Fruit fly (Drosophila melanogaster) whole organism, embryonic: ENCODE measurements around the gene CG4020.

ENCODE experiments used
- ATbp ChIP-seq: fragments of 200-800 bp; sonication (Bioruptor generic); optimal IDR thresholded peaks from 2 replicates; lab custom pipeline; 2017; ENCODE audit warnings: missing biosample characterization, mild to moderate bottlenecking, missing genetic modification characterization, missing genetic modification reagents
- Atf3 ChIP-seq: fragments of 200-800 bp; sonication (Bioruptor generic); optimal IDR thresholded peaks from 3 replicates; lab custom pipeline; 2016; ENCODE audit warnings: missing biosample characterization, missing genetic modification characterization
- Bdp1 ChIP-seq: fragments of 200-800 bp; sonication (Bioruptor generic); optimal IDR thresholded peaks from 3 replicates; lab custom pipeline; 2016; ENCODE audit warnings: missing biosample characterization, missing genetic modification characterization
- CG11456 ChIP-seq: fragments of 200-800 bp; sonication (Bioruptor generic); IDR thresholded peaks from 3 replicates; pipeline ENCODE4 v1.3.6; 2022; ENCODE audit warnings: missing biosample characterization, missing genetic modification characterization
- CG12659 ChIP-seq: fragments of 200-800 bp; sonication (Bioruptor generic); optimal IDR thresholded peaks from 3 replicates; lab custom pipeline; 2017; ENCODE audit warnings: mild to moderate bottlenecking, missing biosample characterization, missing genetic modification reagents, missing genetic modification characterization
- CG13287 ChIP-seq: fragments of 200-800 bp; sonication (Bioruptor generic); IDR thresholded peaks from 2 replicates; pipeline ENCODE4 v1.3.6; 2022; ENCODE audit warnings: missing biosample characterization, missing genetic modification characterization; ENCODE audit not compliant: partially characterized antibody
- CG14014 ChIP-seq: fragments of 200-800 bp; sonication (Bioruptor generic); IDR thresholded peaks from 2 replicates; pipeline ENCODE4 v1.3.6; 2022; ENCODE audit warnings: missing biosample characterization, missing genetic modification characterization
- CG15479 ChIP-seq: fragments of 200-800 bp; sonication (Bioruptor generic); optimal IDR thresholded peaks from 3 replicates; lab custom pipeline; 2019; ENCODE audit warnings: missing biosample characterization, mild to moderate bottlenecking, missing genetic modification characterization, moderate library complexity
- CG1647 ChIP-seq: fragments of 200-800 bp; sonication (Bioruptor generic); optimal IDR thresholded peaks from 3 replicates; lab custom pipeline; 2016; ENCODE audit warnings: missing biosample characterization, missing genetic modification characterization
- CG17186 ChIP-seq: fragments of 200-800 bp; sonication (Bioruptor generic); optimal IDR thresholded peaks from 3 replicates; lab custom pipeline; 2017; ENCODE audit warnings: missing biosample characterization, missing genetic modification reagents, missing genetic modification characterization
- CG17361 ChIP-seq: fragments of 200-800 bp; sonication (Bioruptor generic); IDR thresholded peaks from 3 replicates; pipeline ENCODE4 v1.3.6; 2022; ENCODE audit warnings: missing biosample characterization, missing genetic modification characterization
- CG17912 ChIP-seq: fragments of 200-800 bp; sonication (Bioruptor generic); optimal IDR thresholded peaks from 2 replicates; lab custom pipeline; 2018; ENCODE audit warnings: missing biosample characterization, mild to moderate bottlenecking, missing genetic modification characterization
- CG2120 ChIP-seq: fragments of 200-800 bp; sonication (Bioruptor generic); optimal IDR thresholded peaks from 3 replicates; lab custom pipeline; 2016; ENCODE audit warnings: missing biosample characterization, missing genetic modification characterization
- CG2678 ChIP-seq: fragments of 200-800 bp; sonication (Bioruptor generic); optimal IDR thresholded peaks from 3 replicates; lab custom pipeline; 2019; ENCODE audit warnings: missing biosample characterization, mild to moderate bottlenecking, missing genetic modification characterization, moderate library complexity
- CG2875 ChIP-seq: fragments of 200-800 bp; sonication (Bioruptor generic); optimal IDR thresholded peaks from 2 replicates; lab custom pipeline; 2017; ENCODE audit warnings: missing biosample characterization, mild to moderate bottlenecking, missing genetic modification characterization, missing genetic modification reagents
- CG3065 ChIP-seq: fragments of 200-800 bp; sonication (Bioruptor generic); optimal IDR thresholded peaks from 2 replicates; lab custom pipeline; 2016; ENCODE audit warnings: missing biosample characterization, missing genetic modification characterization
- CG3726 ChIP-seq: fragments of 200-800 bp; sonication (Bioruptor generic); IDR thresholded peaks from 3 replicates; pipeline ENCODE4, ENCODE4 v1.3.6; 2022; ENCODE audit warnings: missing biosample characterization, missing genetic modification characterization
- CG42726 ChIP-seq: fragments of 200-800 bp; sonication (Bioruptor generic); IDR thresholded peaks from 2 replicates; pipeline ENCODE4 v1.3.6; 2022; ENCODE audit warnings: missing biosample characterization, missing genetic modification characterization; ENCODE audit not compliant: partially characterized antibody
- CG6654 ChIP-seq: fragments of 200-800 bp; sonication (Bioruptor generic); optimal IDR thresholded peaks from 2 replicates; lab custom pipeline; 2017; ENCODE audit warnings: missing biosample characterization, mild to moderate bottlenecking, missing genetic modification characterization
- CG6813 ChIP-seq: fragments of 200-800 bp; sonication (Bioruptor generic); optimal IDR thresholded peaks from 2 replicates; lab custom pipeline; 2017; ENCODE audit warnings: missing biosample characterization, missing genetic modification characterization, mild to moderate bottlenecking, moderate library complexity, missing genetic modification reagents
- CG7839 ChIP-seq: fragments of 200-800 bp; sonication (Bioruptor generic); optimal IDR thresholded peaks from 3 replicates; lab custom pipeline; 2018; ENCODE audit warnings: missing biosample characterization, mild to moderate bottlenecking, missing genetic modification characterization, moderate library complexity
- CG7928 ChIP-seq: fragments of 200-800 bp; sonication (Bioruptor generic); optimal IDR thresholded peaks from 2 replicates; lab custom pipeline; 2017; ENCODE audit warnings: missing biosample characterization, mild to moderate bottlenecking, missing genetic modification characterization
- CG9727 ChIP-seq: fragments of 200-800 bp; sonication (Bioruptor generic); optimal IDR thresholded peaks from 3 replicates; lab custom pipeline; 2017; ENCODE audit warnings: missing biosample characterization, mild to moderate bottlenecking, missing genetic modification characterization
- Camta ChIP-seq: fragments of 200-800 bp; sonication (Bioruptor generic); optimal IDR thresholded peaks from 2 replicates; lab custom pipeline; 2016; ENCODE audit warnings: missing biosample characterization, missing genetic modification characterization
- CkIIα-i1 ChIP-seq: fragments of 200-800 bp; sonication (Bioruptor generic); IDR thresholded peaks from 2 replicates; pipeline ENCODE4 v1.3.6; 2022; ENCODE audit warnings: missing biosample characterization, missing genetic modification characterization
- Drgx ChIP-seq: fragments of 200-800 bp; sonication (Bioruptor generic); IDR thresholded peaks from 2 replicates; pipeline ENCODE4 v1.3.6; 2022; ENCODE audit warnings: missing biosample characterization, missing genetic modification characterization
- Eip74EF ChIP-seq, 2 experiments: fragments of 200-800 bp in 1 of 2; fragments of >200 bp in 1 of 2; sonication (Bioruptor generic) in 1 of 2; optimal IDR thresholded peaks; 2 replicates each; lab custom pipeline; 2017 to 2019; ENCODE audit warnings: missing biosample characterization in 2 of 2, missing genetic modification characterization in 2 of 2, mild to moderate bottlenecking in 1 of 2, moderate library complexity in 1 of 2
- Neu2 ChIP-seq: fragments of 200-800 bp; sonication (Bioruptor generic); optimal IDR thresholded peaks from 3 replicates; lab custom pipeline; 2016; ENCODE audit warnings: missing biosample characterization, missing genetic modification characterization, borderline replicate concordance
- Sox100B ChIP-seq: fragments of 200-800 bp; sonication (Bioruptor generic); optimal IDR thresholded peaks from 3 replicates; lab custom pipeline; 2018; ENCODE audit warnings: missing biosample characterization, mild to moderate bottlenecking, missing genetic modification characterization
- Sry-δ ChIP-seq: fragments of 200-800 bp; sonication (Bioruptor generic); optimal IDR thresholded peaks from 2 replicates; lab custom pipeline; 2016; ENCODE audit warnings: missing biosample characterization, missing genetic modification characterization
- abd-A ChIP-seq: fragments of 200-800 bp; sonication (Bioruptor generic); optimal IDR thresholded peaks from 3 replicates; lab custom pipeline; 2019; ENCODE audit warnings: missing biosample characterization, mild to moderate bottlenecking, missing genetic modification characterization, moderate library complexity
- ac ChIP-seq: fragments of 200-800 bp; sonication (Bioruptor generic); optimal IDR thresholded peaks from 3 replicates; lab custom pipeline; 2017; ENCODE audit warnings: missing biosample characterization, mild to moderate bottlenecking, missing genetic modification characterization
- ara ChIP-seq: fragments of 200-800 bp; sonication (Bioruptor generic); IDR thresholded peaks from 2 replicates; pipeline ENCODE4 v1.3.6; 2022; ENCODE audit warnings: missing biosample characterization, missing genetic modification characterization
- caup ChIP-seq: fragments of 200-800 bp; sonication (Bioruptor generic); optimal IDR thresholded peaks from 3 replicates; lab custom pipeline; 2017; ENCODE audit warnings: missing biosample characterization, mild to moderate bottlenecking, missing genetic modification characterization, moderate library complexity; ENCODE audit not compliant: severe bottlenecking
- crol ChIP-seq: fragments of 200-800 bp; sonication (Bioruptor generic); IDR thresholded peaks from 2 replicates; pipeline ENCODE4 v1.3.6; 2022; ENCODE audit warnings: missing biosample characterization, missing genetic modification characterization
- ewg ChIP-seq: fragments of 200-800 bp; sonication (Bioruptor generic); optimal IDR thresholded peaks from 3 replicates; lab custom pipeline; 2017; ENCODE audit warnings: mild to moderate bottlenecking, missing biosample characterization, missing genetic modification reagents, missing genetic modification characterization
- gsb ChIP-seq: fragments of 200-800 bp; sonication (Bioruptor generic); IDR thresholded peaks from 2 replicates; pipeline ENCODE4 v1.3.6; 2022; ENCODE audit warnings: missing biosample characterization, missing genetic modification characterization
- insv ChIP-seq, 2 experiments: fragments of 200-800 bp; sonication (Bioruptor generic); optimal IDR thresholded peaks; 3 replicates each; lab custom pipeline; 2016 to 2018; ENCODE audit warnings: missing biosample characterization in 2 of 2, missing genetic modification characterization in 2 of 2
- jigr1 ChIP-seq: fragments of 200-800 bp; sonication (Bioruptor generic); IDR thresholded peaks from 3 replicates; pipeline ENCODE4 v1.3.6; 2022; ENCODE audit warnings: missing biosample characterization, missing genetic modification characterization
- klu ChIP-seq: fragments of 200-800 bp; sonication (Bioruptor generic); IDR thresholded peaks from 2 replicates; pipeline ENCODE4 v1.3.6; 2022; ENCODE audit warnings: missing biosample characterization, missing genetic modification characterization
- knrl ChIP-seq: fragments of 200-800 bp; sonication (Bioruptor generic); IDR thresholded peaks from 3 replicates; pipeline ENCODE4 v1.3.6; 2022; ENCODE audit warnings: missing biosample characterization, missing genetic modification characterization; ENCODE audit not compliant: partially characterized antibody
- nau ChIP-seq: fragments of 200-800 bp; sonication (Bioruptor generic); optimal IDR thresholded peaks from 3 replicates; lab custom pipeline; 2017; ENCODE audit warnings: missing biosample characterization, mild to moderate bottlenecking, missing genetic modification characterization, missing genetic modification reagents
- peb ChIP-seq: fragments of 200-800 bp; sonication (Bioruptor generic); IDR thresholded peaks from 2 replicates; pipeline ENCODE4 v1.3.6; 2022; ENCODE audit warnings: missing biosample characterization, missing genetic modification characterization
- salm ChIP-seq: fragments of 200-800 bp; sonication (Bioruptor generic); optimal IDR thresholded peaks from 2 replicates; lab custom pipeline; 2018; ENCODE audit warnings: missing biosample characterization, mild to moderate bottlenecking, missing genetic modification characterization
- scrt ChIP-seq: fragments of 200-800 bp; sonication (Bioruptor generic); optimal IDR thresholded peaks from 2 replicates; lab custom pipeline; 2018; ENCODE audit warnings: missing biosample characterization, mild to moderate bottlenecking, missing genetic modification characterization, moderate library complexity
- so ChIP-seq: fragments of 200-800 bp; sonication (Bioruptor generic); IDR thresholded peaks from 3 replicates; pipeline ENCODE4 v1.3.6; 2022; ENCODE audit warnings: missing biosample characterization, missing genetic modification characterization
- sug ChIP-seq: fragments of 200-800 bp; optimal IDR thresholded peaks from 2 replicates; lab custom pipeline; 2019; ENCODE audit warnings: missing biosample characterization, mild to moderate bottlenecking, missing genetic modification characterization, moderate library complexity
- tup ChIP-seq: fragments of 200-800 bp; sonication (Bioruptor generic); optimal IDR thresholded peaks from 2 replicates; lab custom pipeline; 2016; ENCODE audit warnings: missing biosample characterization, mild to moderate bottlenecking, missing genetic modification characterization, moderate library complexity

The CG4020 gene

dm6 chrX:5880139-5880924, 25.2 kb upstream of the CG4020 start (continued):
- no peak for TF ChIP-seq CkIIα-i1
- TF ChIP-seq CG9727 (GFP tag; lab: Kevin White, UChicago), result peak; percentile 7
- TF ChIP-seq jigr1 (GFP tag; lab: Robert Waterston, UW), result no peak
- peak; percentile 70 for TF ChIP-seq CG14014 (GFP tag; lab: Robert Waterston, UW)
- TF ChIP-seq CG13287 (GFP tag; lab: Robert Waterston, UW), result no peak
- TF ChIP-seq klu (GFP tag; lab: Robert Waterston, UW), result no peak
- TF ChIP-seq CG6813 (GFP tag; lab: Kevin White, UChicago), result peak; percentile 8
- peak in 1 of 2 experiments; percentile 76 for TF ChIP-seq Eip74EF (GFP tag; optimal IDR thresholded peaks at IDR 0.05; lab: Kevin White, UChicago)
- peak; percentile 24 for TF ChIP-seq CG17912
- no peak for TF ChIP-seq tup
- peak; percentile 29; the same call in 1 of the 2 replicates for TF ChIP-seq gsb (GFP tag; lab: Robert Waterston, UW)
- peak; percentile 59 for TF ChIP-seq sug (tag; lab: Kevin White, UChicago)
- no peak for TF ChIP-seq Sry-δ (GFP tag; lab: Kevin White, UChicago)
- no peak for TF ChIP-seq so
- TF ChIP-seq peb (GFP tag; lab: Robert Waterston, UW), result no peak
- peak; percentile 33; the same call in 1 of the 3 replicates for TF ChIP-seq CG11456 (GFP tag; lab: Robert Waterston, UW)
- TF ChIP-seq insv (GFP tag; optimal IDR thresholded peaks at IDR 0.05; lab: Kevin White, UChicago), result no peak
- no peak for TF ChIP-seq CG7928 (GFP tag; lab: Kevin White, UChicago)
- TF ChIP-seq caup, result peak; percentile 29
- peak; percentile 40 for TF ChIP-seq nau (GFP tag; lab: Kevin White, UChicago)
- peak; percentile 70 for TF ChIP-seq CG2678 (tag; lab: Kevin White, UChicago)
- TF ChIP-seq CG7839 (tag; lab: Kevin White, UChicago), result peak; percentile 65
- TF ChIP-seq CG2120 (GFP tag; lab: Kevin White, UChicago), result peak; percentile 74
- peak; percentile 43; the same call in 2 of the 3 replicates for TF ChIP-seq CG17361 (GFP tag; lab: Robert Waterston, UW)
- TF ChIP-seq Sox100B (GFP tag; lab: Kevin White, UChicago), result peak; percentile 33
- no peak for TF ChIP-seq Atf3 (GFP tag; lab: Kevin White, UChicago)
- peak; percentile 59 for TF ChIP-seq CG15479 (GFP tag; lab: Kevin White, UChicago)
- peak; percentile 86 for TF ChIP-seq Drgx (GFP tag; lab: Robert Waterston, UW)
- no peak for TF ChIP-seq CG3726 (GFP tag; lab: Robert Waterston, UW)
- no peak for TF ChIP-seq knrl (GFP tag; lab: Robert Waterston, UW)
- TF ChIP-seq CG1647 (GFP tag; lab: Kevin White, UChicago), result no peak
- TF ChIP-seq ATbp, result peak; percentile 48
- TF ChIP-seq CG2875, result peak; percentile 21
- TF ChIP-seq ac (GFP tag; lab: Kevin White, UChicago), result no peak
- TF ChIP-seq salm, result no peak
- TF ChIP-seq abd-A (tag; lab: Kevin White, UChicago), result peak; percentile 54
- TF ChIP-seq Bdp1, result no peak
- no peak for TF ChIP-seq CG17186 (GFP tag; lab: Kevin White, UChicago)
- TF ChIP-seq Camta, result no peak
- TF ChIP-seq ara, result no peak; the same call in 1 of the 2 replicates
- no peak for TF ChIP-seq CG42726 (GFP tag; lab: Robert Waterston, UW)
- no peak for TF ChIP-seq Neu2
- TF ChIP-seq scrt (GFP tag; lab: Kevin White, UChicago), result peak; percentile 67
- TF ChIP-seq CG12659 (GFP tag; lab: Kevin White, UChicago), result peak; percentile 22
- TF ChIP-seq crol, result no peak
- TF ChIP-seq CG3065 (GFP tag; lab: Kevin White, UChicago), result no peak
- no peak for TF ChIP-seq CG6654 (GFP tag; lab: Kevin White, UChicago)
- no peak for TF ChIP-seq ewg (GFP tag; lab: Kevin White, UChicago)
